Worm (Caenorhabditis elegans) whole organism, L1 larva: Measurements from ENCODE around the gene nhr-28.

Source experiments
- C16A3.4 ChIP-seq: fragments of 150-350 bp; optimal IDR thresholded peaks from 2 replicates; lab custom pipeline; 2014; ENCODE audit warnings: missing biosample characterization, missing genetic modification characterization
- F16B12.6 ChIP-seq: fragments of 150-350 bp; optimal IDR thresholded peaks from 2 replicates; lab custom pipeline; 2014; ENCODE audit warnings: missing biosample characterization, missing genetic modification characterization
- Y116A8C.19 ChIP-seq: sonication (generic microtip); optimal IDR thresholded peaks from 2 replicates; lab custom pipeline; 2016; ENCODE audit warnings: missing compliant biosample characterization, missing genetic modification characterization, borderline replicate concordance
- aly-2 ChIP-seq: fragments of 150-350 bp; optimal IDR thresholded peaks from 2 replicates; lab custom pipeline; 2014; ENCODE audit warnings: missing biosample characterization, missing genetic modification characterization
- ama-1 ChIP-seq: fragments of 150-350 bp; optimal IDR thresholded peaks from 2 replicates; lab custom pipeline; 2014
- ceh-63 ChIP-seq: fragments of 200-800 bp; sonication (Bioruptor generic); optimal IDR thresholded peaks from 2 replicates; lab custom pipeline; 2018; ENCODE audit warnings: mild to moderate bottlenecking, missing genetic modification characterization, missing compliant biosample characterization
- ceh-82 ChIP-seq, 3 experiments: fragments of 150-350 bp in 1 of 3; sonication (generic microtip) in 2 of 3; optimal IDR thresholded peaks; 2 replicates each; lab custom pipeline; 2014 to 2017; ENCODE audit warnings: missing biosample characterization in 3 of 3, missing genetic modification characterization in 3 of 3
- dsc-1 ChIP-seq: sonication (generic microtip); optimal IDR thresholded peaks from 2 replicates; lab custom pipeline; 2016; ENCODE audit warnings: mild to moderate bottlenecking, missing genetic modification characterization, missing compliant biosample characterization
- efl-1 ChIP-seq, 4 experiments: fragments of 150-350 bp; optimal IDR thresholded peaks in 3 of 4; peaks in 1 of 4; 1 replicate in 1 of 4; 2 replicates in 3 of 4; lab custom pipeline; 2014; ENCODE audit warnings: missing biosample characterization in 2 of 4, missing genetic modification characterization in 2 of 4, missing genetic modification reagents in 2 of 4
- egl-27 ChIP-seq, 2 experiments: fragments of 150-350 bp in 1 of 2; sonication (generic microtip); optimal IDR thresholded peaks; 3 replicates each; lab custom pipeline; 2017 to 2018; ENCODE audit warnings: missing biosample characterization in 2 of 2, missing genetic modification characterization in 2 of 2, missing genetic modification reagents in 2 of 2
- fkh-10 ChIP-seq: sonication (generic microtip); optimal IDR thresholded peaks from 2 replicates; lab custom pipeline; 2017; ENCODE audit warnings: missing biosample characterization, missing genetic modification reagents, missing genetic modification characterization
- fkh-8 ChIP-seq: sonication (generic microtip); optimal IDR thresholded peaks from 2 replicates; lab custom pipeline; 2016; ENCODE audit warnings: mild to moderate bottlenecking, missing genetic modification characterization, missing compliant biosample characterization
- hlh-17 ChIP-seq: fragments of 200-800 bp; sonication (Bioruptor generic); optimal IDR thresholded peaks from 2 replicates; lab custom pipeline; 2018; ENCODE audit warnings: missing genetic modification characterization, mild to moderate bottlenecking, missing compliant biosample characterization, moderate library complexity, borderline replicate concordance
- hpl-2 ChIP-seq: fragments of 150-350 bp; optimal IDR thresholded peaks from 2 replicates; lab custom pipeline; 2014; ENCODE audit warnings: missing biosample characterization, missing genetic modification reagents, missing genetic modification characterization
- jun-1 ChIP-seq: fragments of 150-350 bp; optimal IDR thresholded peaks from 2 replicates; lab custom pipeline; 2014; ENCODE audit warnings: missing biosample characterization, missing genetic modification reagents, missing genetic modification characterization
- lin-14 ChIP-seq: fragments of 200-800 bp; sonication (Bioruptor generic); optimal IDR thresholded peaks from 2 replicates; lab custom pipeline; 2018; ENCODE audit warnings: mild to moderate bottlenecking, missing genetic modification characterization, moderate library complexity, missing compliant biosample characterization
- lin-39 ChIP-seq: fragments of 150-350 bp; optimal IDR thresholded peaks from 2 replicates; lab custom pipeline; 2014; ENCODE audit warnings: missing biosample characterization, missing genetic modification reagents, missing genetic modification characterization
- lir-3 ChIP-seq: sonication (generic microtip); optimal IDR thresholded peaks from 2 replicates; lab custom pipeline; 2016; ENCODE audit warnings: mild to moderate bottlenecking, missing genetic modification characterization, moderate library complexity, missing compliant biosample characterization; ENCODE audit not compliant: poor library complexity
- lsy-2 ChIP-seq, 2 experiments: fragments of 150-350 bp; optimal IDR thresholded peaks; 2 replicates each; lab custom pipeline; 2014; ENCODE audit warnings: missing biosample characterization in 2 of 2, missing genetic modification characterization in 2 of 2
- mab-9 ChIP-seq: fragments of 200-800 bp; sonication (Bioruptor generic); IDR thresholded peaks from 2 replicates; pipeline ENCODE4 v1.3.6; 2022; ENCODE audit warnings: missing genetic modification reagents, missing genetic modification characterization, missing compliant biosample characterization
- nhr-19 ChIP-seq: fragments of 200-800 bp; sonication (Bioruptor generic); conservative IDR thresholded peaks from 2 replicates; pipeline ENCODE4 v1.3.6; 2022; ENCODE audit warnings: missing genetic modification characterization, missing compliant biosample characterization
- nhr-20 ChIP-seq: sonication (generic microtip); optimal IDR thresholded peaks from 2 replicates; lab custom pipeline; 2016; ENCODE audit warnings: mild to moderate bottlenecking, missing genetic modification characterization, missing compliant biosample characterization
- nhr-237 ChIP-seq: fragments of 150-350 bp; optimal IDR thresholded peaks from 2 replicates; lab custom pipeline; 2014; ENCODE audit warnings: missing biosample characterization, missing genetic modification characterization
- nhr-47 ChIP-seq: sonication (generic microtip); optimal IDR thresholded peaks from 2 replicates; lab custom pipeline; 2016; ENCODE audit warnings: mild to moderate bottlenecking, missing genetic modification characterization, moderate library complexity, missing compliant biosample characterization
- nhr-71 ChIP-seq: sonication (generic microtip); optimal IDR thresholded peaks from 2 replicates; lab custom pipeline; 2016; ENCODE audit warnings: mild to moderate bottlenecking, missing genetic modification characterization, moderate library complexity, missing compliant biosample characterization
- nhr-84 ChIP-seq: sonication (generic microtip); optimal IDR thresholded peaks from 2 replicates; lab custom pipeline; 2017; ENCODE audit warnings: missing biosample characterization, missing genetic modification characterization
- nhr-90 ChIP-seq: sonication (generic microtip); optimal IDR thresholded peaks from 2 replicates; lab custom pipeline; 2016; ENCODE audit warnings: mild to moderate bottlenecking, missing genetic modification characterization, missing compliant biosample characterization; ENCODE audit not compliant: poor library complexity
- pax-3 ChIP-seq: fragments of 200-800 bp; sonication (Bioruptor generic); optimal IDR thresholded peaks from 2 replicates; lab custom pipeline; 2018; ENCODE audit warnings: mild to moderate bottlenecking, missing genetic modification characterization, moderate library complexity, missing compliant biosample characterization
- rnt-1 ChIP-seq: sonication (generic microtip); optimal IDR thresholded peaks from 2 replicates; lab custom pipeline; 2016; ENCODE audit warnings: mild to moderate bottlenecking, missing genetic modification characterization, moderate library complexity, missing compliant biosample characterization
- snpc-4 ChIP-seq: fragments of 150-350 bp; optimal IDR thresholded peaks from 2 replicates; lab custom pipeline; 2014; ENCODE audit warnings: missing biosample characterization, missing genetic modification characterization
- snu-23 ChIP-seq: sonication (generic microtip); optimal IDR thresholded peaks from 2 replicates; lab custom pipeline; 2016; ENCODE audit warnings: missing genetic modification characterization, missing compliant biosample characterization
- sup-37 ChIP-seq: fragments of 200-800 bp; sonication (Bioruptor generic); optimal IDR thresholded peaks from 2 replicates; lab custom pipeline; 2018; ENCODE audit warnings: mild to moderate bottlenecking, missing genetic modification characterization, missing compliant biosample characterization
- tlp-1 ChIP-seq: fragments of 150-350 bp; optimal IDR thresholded peaks from 2 replicates; lab custom pipeline; 2014; ENCODE audit warnings: missing biosample characterization, missing genetic modification characterization
- unc-130 ChIP-seq: fragments of 150-350 bp; optimal IDR thresholded peaks from 2 replicates; lab custom pipeline; 2017; ENCODE audit warnings: missing biosample characterization, missing genetic modification characterization, inconsistent platforms
- unc-30 ChIP-seq: sonication (generic microtip); optimal IDR thresholded peaks from 2 replicates; lab custom pipeline; 2017; ENCODE audit warnings: missing biosample characterization, missing genetic modification characterization
- unc-86 ChIP-seq: sonication (generic microtip); optimal IDR thresholded peaks from 2 replicates; lab custom pipeline; 2016; ENCODE audit warnings: missing genetic modification characterization, missing compliant biosample characterization
- xbp-1 ChIP-seq: sonication (generic microtip); optimal IDR thresholded peaks from 2 replicates; lab custom pipeline; 2016; ENCODE audit warnings: missing genetic modification characterization, missing compliant biosample characterization
- zag-1 ChIP-seq: fragments of 150-350 bp; optimal IDR thresholded peaks from 2 replicates; lab custom pipeline; 2014; ENCODE audit warnings: missing biosample characterization, missing genetic modification characterization
- zip-4 ChIP-seq: fragments of 200-800 bp; sonication (Bioruptor generic); optimal IDR thresholded peaks from 2 replicates; lab custom pipeline; 2018; ENCODE audit warnings: mild to moderate bottlenecking, missing genetic modification characterization, moderate library complexity, missing compliant biosample characterization
- ztf-11 ChIP-seq, 2 experiments: sonication (generic microtip); optimal IDR thresholded peaks; 2 replicates each; lab custom pipeline; 2016 to 2017; ENCODE audit warnings: missing genetic modification characterization in 2 of 2, missing biosample characterization in 1 of 2, missing compliant biosample characterization in 1 of 2

The nhr-28 gene

DNA sequence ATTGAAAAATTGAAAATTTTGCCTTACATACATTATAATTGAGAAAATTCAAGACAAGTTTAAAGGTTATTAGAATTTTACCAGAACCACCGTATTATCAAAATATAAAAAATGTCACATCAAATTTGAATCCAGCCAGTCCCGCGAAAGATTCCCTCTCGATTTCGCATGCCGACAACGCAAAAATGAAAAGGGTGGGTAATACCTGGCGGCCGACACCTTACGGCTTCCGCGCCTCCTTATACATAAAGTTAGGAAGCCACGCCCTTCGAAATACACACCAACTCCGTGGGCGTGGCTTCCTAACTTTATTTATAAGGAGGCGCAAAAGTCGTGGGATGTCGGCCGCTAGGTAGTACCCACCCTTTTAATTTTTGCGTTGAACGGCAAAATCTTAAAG is 2.8 kb downstream of the nhr-28 start:
- peak; percentile 72 for TF ChIP-seq snpc-4 (tag; lab: Kevin White, UChicago)
- TF ChIP-seq nhr-84 (tag; lab: Kevin White, UChicago): no peak

- no peak for TF ChIP-seq mab-9 (GFP tag; lab: Robert Waterston, UW)
- TF ChIP-seq zip-4: no peak
- peak; percentile 48 for TF ChIP-seq nhr-19 (GFP tag; lab: Robert Waterston, UW)
- peak; percentile 42 for TF ChIP-seq rnt-1 (tag; lab: Kevin White, UChicago)
- peak; percentile 48 for TF ChIP-seq lin-39 (tag; lab: Kevin White, UChicago)
- TF ChIP-seq jun-1 (tag; lab: Kevin White, UChicago): no peak
- peak; percentile 14 for TF ChIP-seq fkh-10 (GFP tag; lab: Kevin White, UChicago)
- TF ChIP-seq nhr-47 (tag; lab: Kevin White, UChicago): no peak
- TF ChIP-seq nhr-20: peak; percentile 24
- TF ChIP-seq nhr-71 (tag; lab: Kevin White, UChicago): peak; percentile 73
- TF ChIP-seq hlh-17 (GFP tag; lab: Kevin White, UChicago): no peak
- TF ChIP-seq efl-1 (optimal IDR thresholded peaks at IDR 0.05; lab: Kevin White, UChicago): no peak
- TF ChIP-seq efl-1 (GFP tag; optimal IDR thresholded peaks at IDR 0.05 in 1 of 2; lab: Kevin White, UChicago): no peak
- TF ChIP-seq pax-3 (tag; lab: Kevin White, UChicago): no peak
- TF ChIP-seq snu-23: peak; percentile 35
- TF ChIP-seq aly-2 (tag; lab: Kevin White, UChicago): no peak
- TF ChIP-seq unc-130 (tag; lab: Kevin White, UChicago): peak; percentile 32
- peak; percentile 18 for TF ChIP-seq xbp-1
- TF ChIP-seq lin-14: peak; percentile 65
- TF ChIP-seq, all 84 proteins: peak for 10
Measured at ce11 chrX:16361001-16361400, 6.2 kb downstream of the nhr-28 start.

ce11 chrX:16363637-16364036 is 8.9 kb downstream of the nhr-28 start:
- TF ChIP-seq hlh-17 (GFP tag; lab: Kevin White, UChicago): no peak
- no peak for TF ChIP-seq egl-27 (tag; optimal IDR thresholded peaks at IDR 0.05; lab: Kevin White, UChicago)
- no peak for TF ChIP-seq tlp-1 (tag; lab: Kevin White, UChicago)
- TF ChIP-seq C16A3.4 (tag; lab: Kevin White, UChicago): no peak
- no peak for TF ChIP-seq lsy-2 (tag; optimal IDR thresholded peaks at IDR 0.05; lab: Kevin White, UChicago)
- no peak for TF ChIP-seq efl-1 (optimal IDR thresholded peaks at IDR 0.05; lab: Kevin White, UChicago)
- no peak for TF ChIP-seq efl-1 (GFP tag; optimal IDR thresholded peaks at IDR 0.05 in 1 of 2; lab: Kevin White, UChicago)
- TF ChIP-seq nhr-20: no peak
- no peak for TF ChIP-seq sup-37 (GFP tag; lab: Kevin White, UChicago)
- no peak for TF ChIP-seq zip-4
- peak; percentile 75 for TF ChIP-seq lin-14
- no peak for TF ChIP-seq ama-1 (lab: Kevin White, UChicago)
- no peak for TF ChIP-seq F16B12.6
- TF ChIP-seq ceh-63 (GFP tag; lab: Kevin White, UChicago): no peak
- no peak for TF ChIP-seq Y116A8C.19 (tag; lab: Kevin White, UChicago)
- no peak for TF ChIP-seq ztf-11 (tag; optimal IDR thresholded peaks at IDR 0.05; lab: Kevin White, UChicago)
- no peak for TF ChIP-seq lir-3
- no peak for TF ChIP-seq fkh-8
- peak; percentile 29 for TF ChIP-seq rnt-1 (tag; lab: Kevin White, UChicago)
- TF ChIP-seq ceh-82 (tag; optimal IDR thresholded peaks at IDR 0.05; lab: Kevin White, UChicago): no peak
- TF ChIP-seq dsc-1 (tag; lab: Kevin White, UChicago): no peak
- TF ChIP-seq unc-30: no peak
- no peak for TF ChIP-seq unc-130 (tag; lab: Kevin White, UChicago)
- no peak for TF ChIP-seq nhr-237
- TF ChIP-seq hpl-2 (GFP tag; lab: Kevin White, UChicago): no peak
- TF ChIP-seq fkh-10 (GFP tag; lab: Kevin White, UChicago): peak; percentile 38
- TF ChIP-seq snu-23: no peak
- TF ChIP-seq zag-1 (tag; lab: Kevin White, UChicago): no peak
- peak; percentile 11 for TF ChIP-seq nhr-71 (tag; lab: Kevin White, UChicago)
- TF ChIP-seq unc-86 (tag; lab: Kevin White, UChicago): no peak
- TF ChIP-seq nhr-90 (tag; lab: Kevin White, UChicago): no peak
